Worm (Caenorhabditis elegans) whole organism, L2 larva: ENCODE results near the gene R05G6.3.

Source experiments
- C34F6.9 ChIP-seq: fragments of 150-350 bp; optimal IDR thresholded peaks from 2 replicates; lab custom pipeline; 2014; ENCODE audit warnings: missing biosample characterization, missing genetic modification characterization
- F13H6.1 ChIP-seq: sonication (generic microtip); optimal IDR thresholded peaks from 2 replicates; lab custom pipeline; 2016; ENCODE audit warnings: missing genetic modification characterization, missing compliant biosample characterization
- R02D3.7 ChIP-seq: fragments of 150-350 bp; optimal IDR thresholded peaks from 2 replicates; lab custom pipeline; 2014; ENCODE audit warnings: missing biosample characterization, missing genetic modification characterization
- Y55F3AM.14 ChIP-seq: fragments of 200-800 bp; sonication (Bioruptor generic); optimal IDR thresholded peaks from 2 replicates; lab custom pipeline; 2018; ENCODE audit warnings: mild to moderate bottlenecking, missing genetic modification characterization, missing compliant biosample characterization
- alr-1 ChIP-seq: fragments of 150-350 bp; optimal IDR thresholded peaks from 2 replicates; lab custom pipeline; 2014; ENCODE audit warnings: missing biosample characterization, missing genetic modification characterization
- aly-2 ChIP-seq: fragments of 150-350 bp; optimal IDR thresholded peaks from 2 replicates; lab custom pipeline; 2014; ENCODE audit warnings: missing biosample characterization, missing genetic modification characterization
- ama-1 ChIP-seq: fragments of 150-350 bp; optimal IDR thresholded peaks from 2 replicates; lab custom pipeline; 2018; ENCODE audit warnings: inconsistent platforms
- ceh-16 ChIP-seq: fragments of 150-350 bp; optimal IDR thresholded peaks from 2 replicates; lab custom pipeline; 2014; ENCODE audit warnings: missing biosample characterization, missing genetic modification characterization
- ceh-82 ChIP-seq: fragments of 150-350 bp; optimal IDR thresholded peaks from 2 replicates; lab custom pipeline; 2014; ENCODE audit warnings: missing biosample characterization, missing genetic modification characterization
- crh-2 ChIP-seq: sonication (generic microtip); optimal IDR thresholded peaks from 2 replicates; lab custom pipeline; 2017; ENCODE audit warnings: missing biosample characterization, missing genetic modification characterization
- dmd-4 ChIP-seq: sonication (generic microtip); optimal IDR thresholded peaks from 2 replicates; lab custom pipeline; 2017; ENCODE audit warnings: missing biosample characterization, missing genetic modification characterization
- egl-27 ChIP-seq: sonication (generic microtip); optimal IDR thresholded peaks from 3 replicates; lab custom pipeline; 2017; ENCODE audit warnings: missing biosample characterization, missing genetic modification reagents, missing genetic modification characterization
- elt-1 ChIP-seq: fragments of 150-350 bp; optimal IDR thresholded peaks from 2 replicates; lab custom pipeline; 2014; ENCODE audit warnings: missing biosample characterization, missing genetic modification characterization
- elt-3 ChIP-seq: sonication (generic microtip); optimal IDR thresholded peaks from 2 replicates; lab custom pipeline; 2017; ENCODE audit warnings: missing biosample characterization, missing genetic modification characterization
- fos-1 ChIP-seq: fragments of 150-350 bp; optimal IDR thresholded peaks from 2 replicates; lab custom pipeline; 2014; ENCODE audit warnings: missing biosample characterization, missing genetic modification characterization
- gmeb-1 ChIP-seq: fragments of 150-350 bp; optimal IDR thresholded peaks from 2 replicates; lab custom pipeline; 2014; ENCODE audit warnings: missing biosample characterization, missing genetic modification characterization
- lin-11 ChIP-seq: fragments of 150-350 bp; sonication (generic microtip); optimal IDR thresholded peaks from 2 replicates; lab custom pipeline; 2014; ENCODE audit warnings: missing biosample characterization, missing genetic modification characterization, inconsistent platforms, mixed read lengths
- lin-13 ChIP-seq: fragments of 150-350 bp; optimal IDR thresholded peaks from 2 replicates; lab custom pipeline; 2014; ENCODE audit warnings: missing biosample characterization, missing genetic modification reagents, missing genetic modification characterization
- lin-39 ChIP-seq: fragments of 150-350 bp; optimal IDR thresholded peaks from 2 replicates; lab custom pipeline; 2014; ENCODE audit warnings: missing biosample characterization, missing genetic modification reagents, missing genetic modification characterization
- mab-5 ChIP-seq: fragments of 150-350 bp; optimal IDR thresholded peaks from 2 replicates; lab custom pipeline; 2014; ENCODE audit warnings: missing biosample characterization, missing genetic modification characterization
- mbf-1 ChIP-seq: sonication (generic microtip); optimal IDR thresholded peaks from 2 replicates; lab custom pipeline; 2017; ENCODE audit warnings: missing biosample characterization, missing genetic modification characterization
- mdl-1 ChIP-seq, 2 experiments: fragments of 150-350 bp in 1 of 2; sonication (generic microtip) in 1 of 2; optimal IDR thresholded peaks; 2 replicates each; lab custom pipeline; 2017; ENCODE audit warnings: missing biosample characterization in 2 of 2, missing genetic modification characterization in 2 of 2
- nhr-10 ChIP-seq: sonication (generic microtip); optimal IDR thresholded peaks from 2 replicates; lab custom pipeline; 2017; ENCODE audit warnings: missing biosample characterization, missing genetic modification characterization
- nhr-129 ChIP-seq: fragments of 150-350 bp; optimal IDR thresholded peaks from 2 replicates; lab custom pipeline; 2014; ENCODE audit warnings: missing biosample characterization, missing genetic modification characterization
- nhr-21 ChIP-seq: fragments of 150-350 bp; optimal IDR thresholded peaks from 2 replicates; lab custom pipeline; 2014; ENCODE audit warnings: missing biosample characterization, missing genetic modification characterization
- nhr-23 ChIP-seq: fragments of 150-350 bp; optimal IDR thresholded peaks from 2 replicates; lab custom pipeline; 2014; ENCODE audit warnings: missing biosample characterization, missing genetic modification reagents, missing genetic modification characterization
- nhr-237 ChIP-seq: fragments of 150-350 bp; optimal IDR thresholded peaks from 2 replicates; lab custom pipeline; 2014; ENCODE audit warnings: missing biosample characterization, missing genetic modification characterization
- nhr-6 ChIP-seq: fragments of 150-350 bp; optimal IDR thresholded peaks from 2 replicates; lab custom pipeline; 2014; ENCODE audit warnings: missing biosample characterization, missing genetic modification characterization
- nhr-77 ChIP-seq: fragments of 150-350 bp; optimal IDR thresholded peaks from 2 replicates; lab custom pipeline; 2014; ENCODE audit warnings: missing biosample characterization, missing genetic modification characterization
- peb-1 ChIP-seq: fragments of 150-350 bp; optimal IDR thresholded peaks from 2 replicates; lab custom pipeline; 2014; ENCODE audit warnings: missing biosample characterization, missing genetic modification characterization
- sem-4 ChIP-seq: fragments of 150-350 bp; optimal IDR thresholded peaks from 2 replicates; lab custom pipeline; 2014; ENCODE audit warnings: missing biosample characterization, missing genetic modification reagents, missing genetic modification characterization
- skn-1 ChIP-seq: sonication (generic microtip); optimal IDR thresholded peaks from 2 replicates; lab custom pipeline; 2017; ENCODE audit warnings: missing biosample characterization, missing genetic modification characterization
- sma-3 ChIP-seq: sonication (generic microtip); optimal IDR thresholded peaks from 2 replicates; lab custom pipeline; 2016; ENCODE audit warnings: missing genetic modification reagents, missing genetic modification characterization, missing compliant biosample characterization
- sma-9 ChIP-seq, 2 experiments: fragments of 150-350 bp in 1 of 2; sonication (generic microtip) in 1 of 2; optimal IDR thresholded peaks; 2 replicates each; lab custom pipeline; 2014 to 2016; ENCODE audit warnings: missing genetic modification characterization in 2 of 2, mild to moderate bottlenecking in 1 of 2, missing biosample characterization in 1 of 2, missing compliant biosample characterization in 1 of 2, missing genetic modification reagents in 1 of 2, moderate library complexity in 1 of 2
- snpc-4 ChIP-seq: fragments of 150-350 bp; optimal IDR thresholded peaks from 2 replicates; lab custom pipeline; 2014; ENCODE audit warnings: missing biosample characterization, missing genetic modification characterization
- unc-55 ChIP-seq: fragments of 150-350 bp; sonication (generic microtip); optimal IDR thresholded peaks from 3 replicates; lab custom pipeline; 2014; ENCODE audit warnings: missing biosample characterization, missing genetic modification reagents, missing genetic modification characterization
- zag-1 ChIP-seq: fragments of 150-350 bp; optimal IDR thresholded peaks from 2 replicates; lab custom pipeline; 2014; ENCODE audit warnings: missing biosample characterization, missing genetic modification characterization
- ztf-1 ChIP-seq: fragments of 200-800 bp; sonication (Bioruptor generic); conservative IDR thresholded peaks from 2 replicates; pipeline ENCODE4 v1.3.6; 2022; ENCODE audit warnings: missing genetic modification characterization, missing compliant biosample characterization
- ztf-11 ChIP-seq: sonication (generic microtip); optimal IDR thresholded peaks from 2 replicates; lab custom pipeline; 2017; ENCODE audit warnings: missing biosample characterization, missing genetic modification characterization

The R05G6.3 gene

DNA sequence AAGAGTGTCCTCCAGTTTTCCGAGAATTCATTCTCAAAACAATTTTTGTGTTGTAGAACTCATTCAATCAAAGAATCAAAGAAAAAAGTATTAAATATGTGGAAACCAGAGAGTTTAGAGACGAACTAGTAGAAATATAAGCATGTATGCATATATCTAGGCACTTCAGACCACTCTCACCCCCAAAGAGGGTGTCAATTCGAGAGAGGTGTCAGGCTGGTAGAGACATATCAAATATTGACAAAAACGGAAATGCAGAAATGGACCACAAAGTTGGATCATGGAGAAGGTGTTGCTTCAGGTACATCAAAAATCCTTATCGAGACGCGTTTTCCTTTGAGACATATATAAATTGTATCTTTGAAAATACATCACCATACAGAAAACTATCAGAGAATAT lies 7.4 kb downstream of the R05G6.3 start:
- TF ChIP-seq ceh-16 (tag; lab: Kevin White, UChicago) (no peak), elt-3 (tag; lab: Kevin White, UChicago) (no peak), nhr-129 (tag; lab: Kevin White, UChicago) (no peak), nhr-6 (no peak), sma-3 (no peak), nhr-237 (tag; lab: Kevin White, UChicago) (no peak), lin-11 (tag; lab: Kevin White, UChicago) (no peak), zag-1 (tag; lab: Kevin White, UChicago) (no peak), C34F6.9 (tag; lab: Kevin White, UChicago) (no peak), mdl-1 (tag; optimal IDR thresholded peaks at IDR 0.05; lab: Kevin White, UChicago) (no peak), fos-1 (tag; lab: Kevin White, UChicago) (no peak), ztf-1 (GFP tag; lab: Robert Waterston, UW) (no peak), snpc-4 (tag; lab: Kevin White, UChicago) (no peak), alr-1 (no peak), skn-1 (tag; lab: Kevin White, UChicago) (no peak), nhr-21 (tag; lab: Kevin White, UChicago) (no peak), nhr-23 (tag; lab: Kevin White, UChicago) (no peak), ceh-82 (no peak), aly-2 (tag; lab: Kevin White, UChicago) (no peak), elt-1 (tag; lab: Kevin White, UChicago) (no peak)

DNA sequence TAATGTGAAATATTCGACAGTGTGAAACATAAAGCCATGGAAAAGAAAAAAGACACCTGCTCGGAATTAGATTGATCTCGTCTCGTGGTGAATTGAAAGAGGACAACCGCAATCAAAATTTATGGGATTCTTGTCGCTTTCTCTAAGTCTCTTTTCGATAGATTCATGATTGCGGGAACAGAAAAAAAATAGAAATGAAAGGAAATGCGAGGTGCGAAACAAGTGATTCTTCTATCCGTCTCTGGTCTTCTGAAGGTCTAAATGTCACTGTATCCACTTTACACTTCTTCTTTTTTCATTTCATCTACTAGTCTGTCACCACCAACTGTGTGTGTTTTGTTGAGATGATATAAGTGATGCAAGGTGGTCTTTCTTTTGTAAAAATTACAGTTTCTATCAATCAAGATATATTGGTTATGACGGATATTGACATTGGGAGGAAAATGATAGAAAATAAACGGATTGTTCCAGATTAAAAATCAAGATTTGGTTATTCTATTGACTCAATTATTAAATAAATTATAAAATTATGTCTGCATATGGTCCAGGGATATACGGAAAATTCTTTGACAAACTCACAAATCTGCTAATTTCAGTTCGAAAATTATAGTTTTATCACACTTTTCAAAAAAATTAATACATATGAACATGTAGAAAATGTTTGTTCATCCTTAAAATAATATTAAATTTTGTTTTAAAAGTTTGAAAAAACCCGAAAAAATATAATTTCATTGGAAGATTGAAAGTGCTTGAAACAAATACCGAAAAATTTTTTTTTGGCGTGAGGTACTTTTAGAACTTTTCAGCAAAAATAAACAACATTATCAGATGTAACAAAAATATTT lies 14.1 kb downstream of the R05G6.3 start:
- TF ChIP-seq snpc-4 (tag; lab: Kevin White, UChicago) (no peak), fos-1 (tag; lab: Kevin White, UChicago) (peak; percentile 34)
- TF ChIP-seq, all 48 proteins: peak for 1

ce11 chrIV:7532360-7532759 lies 16.0 kb downstream of the R05G6.3 start, which contains the start of gene R05G6.1:
TSS of gene R05G6.1 (plus strand) at chrIV:7532660.
- TF ChIP-seq lin-39 (no peak), skn-1 (tag; lab: Kevin White, UChicago) (no peak)
- TF ChIP-seq, all 48 proteins: peak for 0

ce11 chrIV:7542485-7543001 lies 26.2 kb downstream of the R05G6.3 start, which contains the start of gene R05G6.10:
TSS of gene R05G6.10 (minus strand) at chrIV:7542535.
- TF ChIP-seq alr-1, result no peak
- TF ChIP-seq mab-5 (tag; lab: Kevin White, UChicago), result no peak
- TF ChIP-seq zag-1 (tag; lab: Kevin White, UChicago), result peak; percentile 2
- no peak for TF ChIP-seq lin-39
- no peak for TF ChIP-seq nhr-10 (tag; lab: Kevin White, UChicago)
- TF ChIP-seq, all 48 proteins: peak for 1

- no peak for TF ChIP-seq ztf-11 (tag; lab: Kevin White, UChicago)
- no peak for TF ChIP-seq peb-1
- no peak for TF ChIP-seq dmd-4
- TF ChIP-seq gmeb-1 (tag; lab: Kevin White, UChicago), result no peak
- no peak for TF ChIP-seq egl-27 (tag; lab: Kevin White, UChicago)
- TF ChIP-seq nhr-6, result no peak
- no peak for TF ChIP-seq R02D3.7 (tag; lab: Kevin White, UChicago)
- no peak for TF ChIP-seq lin-11 (tag; lab: Kevin White, UChicago)
Observed at ce11 chrIV:7543662-7544061, 27.3 kb downstream of the R05G6.3 start.

DNA sequence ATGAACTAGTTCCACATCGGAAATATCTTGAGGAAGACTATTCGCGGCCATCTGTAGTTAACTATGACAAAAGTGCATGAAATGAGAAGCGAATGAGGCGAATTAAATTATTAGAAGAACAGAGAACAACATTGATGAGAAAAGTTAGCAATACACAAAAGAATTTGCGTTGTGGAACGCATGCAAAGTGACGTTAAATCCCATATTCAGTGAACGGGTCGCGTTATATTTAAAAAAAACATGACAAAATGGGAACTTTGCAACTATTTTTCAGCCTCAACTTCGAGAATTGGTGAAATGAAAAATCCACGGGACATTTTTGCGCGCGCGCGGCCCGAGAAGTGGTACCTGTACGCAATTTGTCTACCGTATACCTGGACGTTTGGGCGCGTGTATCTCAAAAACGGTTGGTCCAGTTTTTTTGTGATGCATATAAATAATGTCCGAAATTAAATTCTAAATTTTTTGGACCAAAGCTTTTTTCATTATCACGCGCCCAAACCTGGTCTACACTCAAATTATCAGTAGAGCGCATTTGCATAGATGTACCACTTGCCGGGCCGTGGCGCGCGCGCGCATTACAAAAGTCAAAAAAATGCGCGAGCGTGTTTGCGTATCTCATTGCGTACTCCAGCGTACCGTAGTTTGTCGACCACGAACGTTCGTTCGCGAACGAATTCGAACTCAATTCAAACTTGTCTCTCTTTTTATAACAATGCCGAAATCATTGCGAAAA lies 31.7 kb downstream of the R05G6.3 start, which contains the start of the genes cdd-2 and oef-1:
Gene cdd-2 (minus strand): TSS at position 51 of the 736 bp plus-strand sequence.
Gene oef-1 (plus strand): TSS at position 575 of the 736 bp plus-strand sequence.
- TF ChIP-seq lin-13 (GFP tag; lab: Kevin White, UChicago), result no peak
- TF ChIP-seq zag-1 (tag; lab: Kevin White, UChicago), result no peak
- no peak for TF ChIP-seq ama-1
- TF ChIP-seq Y55F3AM.14 (GFP tag; lab: Kevin White, UChicago), result no peak
- TF ChIP-seq mdl-1 (tag; optimal IDR thresholded peaks at IDR 0.05; lab: Kevin White, UChicago), result no peak
- TF ChIP-seq unc-55 (GFP tag; lab: Kevin White, UChicago), result no peak
- no peak for TF ChIP-seq F13H6.1 (tag; lab: Kevin White, UChicago)
- no peak for TF ChIP-seq lin-11 (tag; lab: Kevin White, UChicago)
- no peak for TF ChIP-seq gmeb-1 (tag; lab: Kevin White, UChicago)
- TF ChIP-seq elt-3 (tag; lab: Kevin White, UChicago), result no peak
- TF ChIP-seq mbf-1 (tag; lab: Kevin White, UChicago), result no peak
- no peak for TF ChIP-seq sma-9 (GFP tag; optimal IDR thresholded peaks at IDR 0.05; lab: Kevin White, UChicago)
- TF ChIP-seq sma-9 (tag; optimal IDR thresholded peaks at IDR 0.05; lab: Kevin White, UChicago), result no peak
- TF ChIP-seq ceh-82, result no peak
- TF ChIP-seq aly-2 (tag; lab: Kevin White, UChicago), result no peak
- no peak for TF ChIP-seq nhr-77 (tag; lab: Kevin White, UChicago)
- TF ChIP-seq egl-27 (tag; lab: Kevin White, UChicago), result no peak
- no peak for TF ChIP-seq nhr-10 (tag; lab: Kevin White, UChicago)
- no peak for TF ChIP-seq crh-2 (tag; lab: Kevin White, UChicago)
- TF ChIP-seq nhr-237 (tag; lab: Kevin White, UChicago), result no peak
- no peak for TF ChIP-seq sem-4 (tag; lab: Kevin White, UChicago)
